Fruit fly (Drosophila melanogaster) whole organism, embryonic: ENCODE data around the gene Fer2LCH.

Source experiments
- Lhr ChIP-seq: fragments of 200-800 bp; sonication (Bioruptor generic); optimal IDR thresholded peaks from 3 replicates; lab custom pipeline; 2017; ENCODE audit warnings: mild to moderate bottlenecking, missing biosample characterization, missing genetic modification reagents, missing genetic modification characterization
- gcm ChIP-seq: fragments of 200-800 bp; sonication (Bioruptor generic); optimal IDR thresholded peaks from 2 replicates; lab custom pipeline; 2019; ENCODE audit warnings: missing biosample characterization, mild to moderate bottlenecking, missing genetic modification characterization, moderate library complexity

DNA sequence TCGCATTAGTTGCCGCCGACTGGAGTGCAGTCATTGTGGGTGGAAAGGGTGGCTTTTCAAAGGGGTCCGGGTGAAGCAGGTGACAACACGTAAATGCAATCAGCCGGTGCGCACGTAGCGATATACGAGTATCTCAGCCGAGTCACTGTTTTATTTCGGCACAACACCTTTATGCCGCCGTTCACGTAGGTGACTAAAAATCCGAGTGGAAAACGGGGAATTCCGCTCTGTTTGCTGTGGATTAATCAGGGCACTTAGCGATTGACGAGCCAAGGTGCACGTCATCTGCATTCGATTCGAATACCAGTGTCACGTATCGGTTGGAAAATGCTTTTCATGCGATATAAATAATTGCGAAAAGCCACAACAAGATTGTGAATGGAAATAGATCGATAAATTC, 18.9 kb downstream of the Fer2LCH start:
- TF ChIP-seq Lhr (GFP tag; lab: Kevin White, UChicago): no peak
- no peak for TF ChIP-seq gcm (GFP tag; lab: Kevin White, UChicago)
